Worm (Caenorhabditis elegans) whole organism, L3 larva: ENCODE results near the gene sri-57.

Experiments
- ZK546.5 ChIP-seq: sonication (generic microtip); optimal IDR thresholded peaks from 2 replicates; lab custom pipeline; 2017; ENCODE audit warnings: missing biosample characterization, missing genetic modification characterization
- aly-2 ChIP-seq: fragments of 150-350 bp; optimal IDR thresholded peaks from 2 replicates; lab custom pipeline; 2014; ENCODE audit warnings: missing biosample characterization, missing genetic modification characterization
- egl-27 ChIP-seq: sonication (generic microtip); optimal IDR thresholded peaks from 4 replicates; lab custom pipeline; 2017; ENCODE audit warnings: missing biosample characterization, missing genetic modification reagents, missing genetic modification characterization
- lin-15B ChIP-seq: fragments of 150-350 bp; optimal IDR thresholded peaks from 2 replicates; lab custom pipeline; 2014; ENCODE audit warnings: missing biosample characterization, missing genetic modification characterization
- nfya-1 ChIP-seq: sonication (generic microtip); optimal IDR thresholded peaks from 2 replicates; lab custom pipeline; 2017; ENCODE audit warnings: missing genetic modification characterization, mild to moderate bottlenecking, missing compliant biosample characterization, antibody characterized with exemption, moderate library complexity; ENCODE audit not compliant: insufficient read depth
- nhr-11 ChIP-seq: fragments of 150-350 bp; optimal IDR thresholded peaks from 2 replicates; lab custom pipeline; 2014; ENCODE audit warnings: missing biosample characterization, missing genetic modification characterization
- nhr-12 ChIP-seq: fragments of 150-350 bp; optimal IDR thresholded peaks from 2 replicates; lab custom pipeline; 2014; ENCODE audit warnings: missing biosample characterization, missing genetic modification characterization
- pqm-1 ChIP-seq: fragments of 150-350 bp; optimal IDR thresholded peaks from 2 replicates; lab custom pipeline; 2017; ENCODE audit warnings: missing biosample characterization, missing genetic modification characterization, inconsistent platforms

ce11 chrII:2627154-2627799 lies 44.9 kb downstream of the sri-57 start, which contains the start of gene sri-71:
- no peak for TF ChIP-seq egl-27 (tag; lab: Kevin White, UChicago)
- no peak for TF ChIP-seq aly-2 (tag; lab: Kevin White, UChicago)
- TF ChIP-seq nhr-11 (tag; lab: Kevin White, UChicago) = no peak
- no peak for TF ChIP-seq lin-15B
- no peak for TF ChIP-seq pqm-1
- TF ChIP-seq nhr-12 = no peak
- no peak for TF ChIP-seq ZK546.5 (tag; lab: Kevin White, UChicago)
- no peak for TF ChIP-seq nfya-1
